Worm (Caenorhabditis elegans) whole organism, early embryonic: ENCODE measurements around the gene ZK1086.3.

Experiments used
- B0310.2 ChIP-seq: sonication (generic microtip); optimal IDR thresholded peaks from 2 replicates; lab custom pipeline; 2016; ENCODE audit warnings: mild to moderate bottlenecking, missing genetic modification characterization, missing compliant biosample characterization
- F13C5.2 ChIP-seq: sonication (generic microtip); optimal IDR thresholded peaks from 2 replicates; lab custom pipeline; 2017; ENCODE audit warnings: mild to moderate bottlenecking, missing genetic modification characterization, inconsistent platforms, missing compliant biosample characterization
- aly-1 ChIP-seq: sonication (generic microtip); optimal IDR thresholded peaks from 2 replicates; lab custom pipeline; 2016; ENCODE audit warnings: missing genetic modification characterization, missing compliant biosample characterization
- ama-1 ChIP-seq: fragments of 150-350 bp; optimal IDR thresholded peaks from 2 replicates; lab custom pipeline; 2014
- ceh-13 ChIP-seq: fragments of 200-800 bp; sonication (Bioruptor generic); optimal IDR thresholded peaks from 2 replicates; lab custom pipeline; 2018; ENCODE audit warnings: mild to moderate bottlenecking, missing genetic modification characterization, missing compliant biosample characterization
- ceh-36 ChIP-seq: sonication (generic microtip); optimal IDR thresholded peaks from 2 replicates; lab custom pipeline; 2016; ENCODE audit warnings: missing genetic modification characterization, inconsistent platforms, missing compliant biosample characterization
- ets-7 ChIP-seq: sonication (generic microtip); optimal IDR thresholded peaks from 2 replicates; lab custom pipeline; 2016; ENCODE audit warnings: missing genotype, missing genetic modification characterization, missing compliant biosample characterization
- flt-1 ChIP-seq: fragments of 200-800 bp; sonication (Bioruptor generic); IDR thresholded peaks from 2 replicates; pipeline ENCODE4 v1.3.6; 2022; ENCODE audit warnings: missing genetic modification characterization, missing compliant biosample characterization
- hmbx-1 ChIP-seq: sonication (generic microtip); optimal IDR thresholded peaks from 2 replicates; lab custom pipeline; 2016; ENCODE audit warnings: mild to moderate bottlenecking, missing genetic modification characterization, missing compliant biosample characterization
- hmg-4 ChIP-seq: fragments of 200-800 bp; sonication (Bioruptor generic); optimal IDR thresholded peaks from 2 replicates; lab custom pipeline; 2018; ENCODE audit warnings: mild to moderate bottlenecking, missing genetic modification characterization, missing compliant biosample characterization
- hnd-1 ChIP-seq: sonication (generic microtip); optimal IDR thresholded peaks from 2 replicates; lab custom pipeline; 2016; ENCODE audit warnings: missing genetic modification characterization, missing compliant biosample characterization
- pes-1 ChIP-seq: fragments of 200-800 bp; sonication (Bioruptor generic); IDR thresholded peaks from 2 replicates; pipeline ENCODE4 v1.3.6; 2022; ENCODE audit warnings: missing genetic modification reagents, missing genetic modification characterization, missing compliant biosample characterization
- scrt-1 ChIP-seq: fragments of 200-800 bp; sonication (Bioruptor generic); IDR thresholded peaks from 2 replicates; pipeline ENCODE4 v1.3.6; 2022; ENCODE audit warnings: missing genetic modification characterization, missing compliant biosample characterization
- sea-1 ChIP-seq: fragments of 200-800 bp; sonication (Bioruptor generic); conservative IDR thresholded peaks from 2 replicates; pipeline ENCODE4 v1.3.6; 2022; ENCODE audit warnings: missing genetic modification characterization, missing compliant biosample characterization
- tbx-11 ChIP-seq: fragments of 200-800 bp; sonication (Bioruptor generic); IDR thresholded peaks from 2 replicates; pipeline ENCODE4 v1.3.6; 2022; ENCODE audit warnings: missing genetic modification characterization, missing compliant biosample characterization
- tbx-37 ChIP-seq: fragments of 200-800 bp; sonication (Bioruptor generic); conservative IDR thresholded peaks from 2 replicates; pipeline ENCODE4 v1.3.6; 2022; ENCODE audit warnings: missing genetic modification reagents, missing genetic modification characterization, missing compliant biosample characterization
- tra-4 ChIP-seq: sonication (generic microtip); optimal IDR thresholded peaks from 2 replicates; lab custom pipeline; 2017; ENCODE audit warnings: missing genetic modification characterization, missing compliant biosample characterization

The ZK1086.3 gene

DNA sequence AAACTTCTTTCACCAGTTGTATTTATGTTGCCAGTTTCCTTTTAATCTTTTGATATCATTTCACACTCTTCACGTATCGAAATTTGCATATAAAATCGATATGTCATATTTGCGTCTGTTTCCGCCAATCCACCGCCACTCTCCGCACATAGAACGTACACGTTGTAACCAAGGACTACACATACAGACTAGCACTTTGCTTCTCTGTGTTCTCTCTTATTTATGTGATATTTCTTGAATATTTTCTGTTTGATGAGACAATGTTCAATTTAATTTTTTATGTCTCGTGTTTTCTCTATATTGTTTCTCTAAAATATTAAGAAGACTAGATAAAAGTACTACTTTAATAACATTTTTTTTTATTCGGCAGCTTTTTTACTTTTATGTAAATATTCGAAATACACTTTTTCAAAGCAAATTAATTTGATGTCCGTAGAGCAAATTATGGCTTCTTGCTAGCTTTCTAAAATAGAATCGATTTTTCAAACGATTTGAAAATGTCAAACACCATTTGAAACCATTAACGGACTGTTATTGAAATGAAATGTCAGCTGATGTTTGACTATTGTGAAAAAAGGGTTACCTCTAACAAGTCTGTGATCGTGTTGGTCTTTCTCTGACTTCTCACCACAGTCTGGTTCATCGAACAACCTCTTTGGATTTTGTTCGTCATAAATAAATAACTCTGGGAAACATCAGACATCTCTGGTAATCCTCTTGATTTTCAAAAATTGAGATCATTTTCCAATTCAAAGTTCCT is 37.6 kb upstream of the ZK1086.3 start:
- TF ChIP-seq ama-1 (lab: Kevin White, UChicago) (no peak), ceh-36 (tag; lab: Kevin White, UChicago) (no peak), hnd-1 (tag; lab: Kevin White, UChicago) (no peak), flt-1 (GFP tag; lab: Robert Waterston, UW) (no peak), hmbx-1 (no peak), F13C5.2 (tag; lab: Kevin White, UChicago) (no peak), tra-4 (no peak), B0310.2 (tag; lab: Kevin White, UChicago) (no peak), hmg-4 (no peak), aly-1 (tag; lab: Kevin White, UChicago) (no peak), tbx-11 (GFP tag; lab: Robert Waterston, UW) (no peak), tbx-37 (GFP tag; lab: Robert Waterston, UW) (no peak), ets-7 (tag; lab: Kevin White, UChicago) (no peak), ceh-13 (GFP tag; lab: Kevin White, UChicago) (no peak), pes-1 (GFP tag; lab: Robert Waterston, UW) (no peak), sea-1 (no peak)

DNA sequence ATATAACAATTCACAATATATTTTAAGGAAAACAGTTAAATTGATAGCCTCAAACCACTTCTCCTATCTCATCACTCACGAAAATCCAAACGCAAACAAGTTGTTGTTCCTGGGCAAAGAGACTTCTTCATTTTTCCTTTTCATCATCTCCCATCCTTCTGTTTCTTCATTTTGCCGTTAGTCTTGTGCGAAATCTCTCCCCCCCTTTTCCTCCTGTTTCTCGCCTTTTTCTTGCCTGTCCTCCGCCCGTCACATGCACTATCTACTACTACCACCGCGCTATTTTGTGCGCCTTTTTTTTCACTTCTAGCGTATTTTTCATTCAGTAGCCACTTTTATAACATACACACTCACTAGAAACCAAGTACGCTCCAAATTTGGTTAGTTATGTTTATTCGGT is 36.1 kb upstream of the ZK1086.3 start:
- TF ChIP-seq hnd-1 (tag; lab: Kevin White, UChicago) (no peak), ama-1 (lab: Kevin White, UChicago) (no peak), aly-1 (tag; lab: Kevin White, UChicago) (no peak), tra-4 (no peak), flt-1 (GFP tag; lab: Robert Waterston, UW) (no peak), scrt-1 (GFP tag; lab: Robert Waterston, UW) (no peak), hmg-4 (no peak), pes-1 (GFP tag; lab: Robert Waterston, UW) (no peak), tbx-11 (GFP tag; lab: Robert Waterston, UW) (no peak), sea-1 (no peak), B0310.2 (tag; lab: Kevin White, UChicago) (no peak), ceh-13 (GFP tag; lab: Kevin White, UChicago) (no peak)

DNA sequence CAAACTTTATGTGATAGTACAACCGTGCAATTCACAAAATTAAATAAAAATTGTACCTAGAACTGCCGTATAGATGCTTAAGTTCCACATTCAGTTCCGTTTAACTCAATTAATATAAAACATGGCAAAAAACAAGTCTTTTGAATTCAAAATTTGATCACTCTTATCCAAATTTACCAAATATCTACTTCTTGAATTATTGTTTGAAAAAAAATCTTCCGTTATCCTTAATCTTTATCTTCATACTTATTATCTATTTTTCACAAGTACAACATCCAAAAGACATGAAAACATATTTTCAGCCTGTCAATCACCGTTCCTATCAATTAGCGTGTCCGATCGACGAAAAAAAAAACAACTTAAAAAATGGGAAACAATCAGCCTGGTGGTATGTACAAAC is 35.2 kb upstream of the ZK1086.3 start, which contains the start of gene aakb-1:
aakb-1 (plus strand) TSS at position 301 of the 400 bp plus-strand sequence.
- no peak for TF ChIP-seq aly-1 (tag; lab: Kevin White, UChicago)
- no peak for TF ChIP-seq flt-1 (GFP tag; lab: Robert Waterston, UW)
- no peak for TF ChIP-seq scrt-1 (GFP tag; lab: Robert Waterston, UW)
- TF ChIP-seq B0310.2 (tag; lab: Kevin White, UChicago), result no peak
- no peak for TF ChIP-seq tbx-37 (GFP tag; lab: Robert Waterston, UW)
- no peak for TF ChIP-seq hmbx-1
- TF ChIP-seq sea-1, result no peak
- no peak for TF ChIP-seq ets-7 (tag; lab: Kevin White, UChicago)
- no peak for TF ChIP-seq ceh-13 (GFP tag; lab: Kevin White, UChicago)
- TF ChIP-seq ceh-36 (tag; lab: Kevin White, UChicago), result no peak
- TF ChIP-seq tra-4, result no peak
- TF ChIP-seq pes-1 (GFP tag; lab: Robert Waterston, UW), result no peak
- no peak for TF ChIP-seq F13C5.2 (tag; lab: Kevin White, UChicago)
- no peak for TF ChIP-seq hnd-1 (tag; lab: Kevin White, UChicago)
- TF ChIP-seq tbx-11 (GFP tag; lab: Robert Waterston, UW), result no peak
- no peak for TF ChIP-seq ama-1 (lab: Kevin White, UChicago)
- TF ChIP-seq hmg-4, result no peak

DNA sequence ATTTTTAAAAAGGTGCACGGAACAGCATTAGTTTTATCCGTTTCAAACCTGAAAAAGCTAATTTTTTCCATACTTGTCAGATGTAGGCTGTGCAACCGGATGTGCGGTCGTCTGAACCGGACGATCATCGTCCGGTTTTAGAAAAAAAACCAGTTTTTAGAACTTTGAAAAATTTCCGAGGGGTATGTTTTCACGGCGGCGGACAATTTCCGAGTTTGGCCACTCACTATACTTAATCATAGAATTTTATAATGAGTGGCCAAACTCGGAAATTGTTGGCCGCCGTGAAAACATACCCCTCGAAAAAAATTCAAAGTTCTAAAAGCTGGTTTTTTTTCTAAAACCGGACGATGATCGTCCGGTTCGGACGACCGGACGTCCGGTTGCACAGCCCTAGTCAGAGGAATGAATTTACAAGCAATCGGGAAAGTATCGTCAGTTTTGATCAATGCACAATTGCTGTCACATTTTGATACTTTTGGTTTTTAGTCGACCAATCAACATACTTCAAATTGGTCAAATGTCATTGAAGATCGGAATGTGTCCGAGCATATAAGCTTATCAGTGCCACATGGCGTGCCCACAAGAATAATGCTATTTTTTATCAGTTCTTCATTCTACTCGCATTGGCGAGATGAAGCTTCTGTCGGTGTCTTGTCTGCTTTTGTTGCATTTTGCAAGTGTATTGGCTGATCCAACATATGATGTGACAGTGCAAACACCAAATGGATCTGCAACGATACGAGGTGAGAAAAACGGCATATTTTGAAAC is 30.8 kb upstream of the ZK1086.3 start, which contains the start of gene cest-13:
cest-13 (plus strand) TSS at position 562 of the 772 bp plus-strand sequence.
- no peak for TF ChIP-seq ets-7 (tag; lab: Kevin White, UChicago)

DNA sequence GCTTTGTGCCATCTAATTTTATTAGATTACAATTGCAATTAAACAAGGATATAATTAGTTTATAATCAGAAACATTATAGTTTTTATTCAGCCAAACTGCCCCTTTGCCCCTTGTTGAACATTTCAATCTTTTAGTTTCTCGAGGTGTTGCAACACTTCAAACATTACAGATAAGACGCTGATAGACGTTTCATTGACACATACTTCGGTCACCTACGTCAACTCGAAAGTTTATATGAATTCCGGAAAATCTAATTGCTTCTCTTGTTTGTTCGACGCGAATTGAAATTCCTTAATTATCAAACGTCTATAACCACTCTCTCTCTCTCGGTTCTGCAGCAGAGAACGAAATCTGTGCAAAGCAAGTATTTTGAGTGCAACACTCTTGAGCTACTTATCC is 23.4 kb upstream of the ZK1086.3 start:
- TF ChIP-seq F13C5.2 (tag; lab: Kevin White, UChicago) (no peak), ceh-36 (tag; lab: Kevin White, UChicago) (no peak), pes-1 (GFP tag; lab: Robert Waterston, UW) (no peak), aly-1 (tag; lab: Kevin White, UChicago) (no peak), hmbx-1 (no peak), ama-1 (lab: Kevin White, UChicago) (no peak), tra-4 (no peak), hmg-4 (no peak), sea-1 (no peak), B0310.2 (tag; lab: Kevin White, UChicago) (no peak), scrt-1 (GFP tag; lab: Robert Waterston, UW) (no peak), ceh-13 (GFP tag; lab: Kevin White, UChicago) (no peak), hnd-1 (tag; lab: Kevin White, UChicago) (no peak), ets-7 (tag; lab: Kevin White, UChicago) (no peak)

DNA sequence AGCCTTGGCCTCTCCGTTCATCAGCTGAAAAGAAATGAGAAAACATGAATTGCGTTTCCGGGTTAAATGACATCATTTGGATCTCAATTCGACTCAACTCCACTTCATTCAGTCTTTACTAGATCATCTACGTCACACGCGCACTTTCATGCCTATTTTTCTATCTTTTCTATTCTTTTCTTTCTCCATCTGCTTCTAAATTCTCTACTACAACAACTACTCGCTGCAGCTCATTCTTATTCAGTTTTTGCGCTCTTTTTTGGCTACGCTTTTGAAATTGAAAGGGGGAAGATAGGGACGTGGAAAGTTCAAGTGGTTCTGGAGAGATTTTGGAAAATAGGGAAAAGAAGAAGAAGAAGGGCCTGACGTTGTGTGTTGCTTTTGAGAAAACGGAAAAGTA is 22.1 kb upstream of the ZK1086.3 start:
- TF ChIP-seq B0310.2 (tag; lab: Kevin White, UChicago) (no peak), hmg-4 (no peak), hnd-1 (tag; lab: Kevin White, UChicago) (no peak), pes-1 (GFP tag; lab: Robert Waterston, UW) (no peak), flt-1 (GFP tag; lab: Robert Waterston, UW) (no peak), hmbx-1 (no peak), ceh-13 (GFP tag; lab: Kevin White, UChicago) (no peak), tra-4 (no peak), sea-1 (no peak), ets-7 (tag; lab: Kevin White, UChicago) (no peak), tbx-11 (GFP tag; lab: Robert Waterston, UW) (no peak), ceh-36 (tag; lab: Kevin White, UChicago) (no peak), F13C5.2 (tag; lab: Kevin White, UChicago) (no peak), aly-1 (tag; lab: Kevin White, UChicago) (no peak), scrt-1 (GFP tag; lab: Robert Waterston, UW) (no peak), ama-1 (lab: Kevin White, UChicago) (no peak)
